Fruit fly (Drosophila melanogaster) whole organism, prepupa: ENCODE data around the gene Pvr.

Source experiments
- CG10631 ChIP-seq: fragments of 200-800 bp; sonication (Bioruptor generic); optimal IDR thresholded peaks from 2 replicates; lab custom pipeline; 2016; ENCODE audit warnings: missing biosample characterization, missing genetic modification characterization
- CG10669 ChIP-seq: fragments of 200-800 bp; sonication (Bioruptor generic); optimal IDR thresholded peaks from 3 replicates; lab custom pipeline; 2018; ENCODE audit warnings: missing biosample characterization, mild to moderate bottlenecking, missing genetic modification characterization, moderate library complexity
- CG11294 ChIP-seq: fragments of 200-800 bp; sonication (Bioruptor generic); IDR thresholded peaks from 2 replicates; pipeline ENCODE4 v1.3.6; 2022; ENCODE audit warnings: missing biosample characterization, missing genetic modification characterization
- CG11762 ChIP-seq: fragments of 200-800 bp; sonication (Bioruptor generic); optimal IDR thresholded peaks from 3 replicates; lab custom pipeline; 2016; ENCODE audit warnings: missing biosample characterization, missing genetic modification characterization; ENCODE audit not compliant: insufficient read depth
- CG11902 ChIP-seq: fragments of 200-800 bp; sonication (Bioruptor generic); optimal IDR thresholded peaks from 3 replicates; lab custom pipeline; 2016; ENCODE audit warnings: missing biosample characterization, missing genetic modification characterization
- CG15336 ChIP-seq: fragments of 200-800 bp; sonication (Bioruptor generic); IDR thresholded peaks from 2 replicates; pipeline ENCODE4 v1.3.6; 2022; ENCODE audit warnings: missing biosample characterization, missing genetic modification characterization
- CG1621 ChIP-seq: fragments of 200-800 bp; sonication (Bioruptor generic); optimal IDR thresholded peaks from 3 replicates; lab custom pipeline; 2018; ENCODE audit warnings: missing biosample characterization, mild to moderate bottlenecking, missing genetic modification characterization
- CG3032 ChIP-seq: fragments of 200-800 bp; optimal IDR thresholded peaks from 2 replicates; lab custom pipeline; 2019; ENCODE audit warnings: missing biosample characterization, mild to moderate bottlenecking, missing genetic modification characterization, moderate library complexity
- CG31627 ChIP-seq: fragments of 200-800 bp; sonication (Bioruptor generic); optimal IDR thresholded peaks from 3 replicates; lab custom pipeline; 2016; ENCODE audit warnings: missing biosample characterization, missing genetic modification characterization
- CG32006 ChIP-seq: fragments of 200-800 bp; sonication (Bioruptor generic); optimal IDR thresholded peaks from 3 replicates; lab custom pipeline; 2017; ENCODE audit warnings: missing biosample characterization, mild to moderate bottlenecking, missing genetic modification characterization
- CG34406 ChIP-seq: fragments of 200-800 bp; sonication (Bioruptor generic); optimal IDR thresholded peaks from 3 replicates; lab custom pipeline; 2016; ENCODE audit warnings: missing biosample characterization, missing genetic modification characterization
- CG3919 ChIP-seq: fragments of 200-800 bp; sonication (Bioruptor generic); optimal IDR thresholded peaks from 3 replicates; lab custom pipeline; 2016; ENCODE audit warnings: missing biosample characterization, missing genetic modification characterization
- CG4318 ChIP-seq: fragments of 200-800 bp; sonication (Bioruptor generic); optimal IDR thresholded peaks from 3 replicates; lab custom pipeline; 2017; ENCODE audit warnings: missing biosample characterization, mild to moderate bottlenecking, missing genetic modification characterization
- CG6163 ChIP-seq: fragments of 200-800 bp; sonication (Bioruptor generic); IDR thresholded peaks from 3 replicates; pipeline ENCODE4 v1.3.6; 2022; ENCODE audit warnings: missing biosample characterization, missing genetic modification characterization
- CG6276 ChIP-seq: fragments of 200-800 bp; sonication (Bioruptor generic); optimal IDR thresholded peaks from 2 replicates; lab custom pipeline; 2017; ENCODE audit warnings: missing biosample characterization, mild to moderate bottlenecking, missing genetic modification characterization
- CG6792 ChIP-seq: fragments of 200-800 bp; sonication (Bioruptor generic); optimal IDR thresholded peaks from 3 replicates; lab custom pipeline; 2016; ENCODE audit warnings: missing biosample characterization, missing genetic modification characterization
- CG6808 ChIP-seq: fragments of 200-800 bp; sonication (Bioruptor generic); optimal IDR thresholded peaks from 3 replicates; lab custom pipeline; 2017; ENCODE audit warnings: missing biosample characterization, missing genetic modification characterization, mild to moderate bottlenecking, moderate library complexity, missing genetic modification reagents
- CG6854 ChIP-seq: fragments of 200-800 bp; sonication (Bioruptor generic); optimal IDR thresholded peaks from 2 replicates; lab custom pipeline; 2017; ENCODE audit warnings: missing biosample characterization, mild to moderate bottlenecking, missing genetic modification characterization
- CG7368 ChIP-seq: fragments of 200-800 bp; sonication (Bioruptor generic); optimal IDR thresholded peaks from 3 replicates; lab custom pipeline; 2016; ENCODE audit warnings: missing biosample characterization, missing genetic modification characterization
- CG8119 ChIP-seq: fragments of 200-800 bp; sonication (Bioruptor generic); IDR thresholded peaks from 3 replicates; pipeline ENCODE4 v1.3.6; 2022; ENCODE audit warnings: missing biosample characterization, missing genetic modification characterization
- CG8632 ChIP-seq: fragments of 200-800 bp; sonication (Bioruptor generic); optimal IDR thresholded peaks from 3 replicates; lab custom pipeline; 2016; ENCODE audit warnings: missing biosample characterization, missing genetic modification characterization
- CG9139 ChIP-seq: fragments of 200-800 bp; sonication (Bioruptor generic); optimal IDR thresholded peaks from 3 replicates; lab custom pipeline; 2017; ENCODE audit warnings: missing biosample characterization, mild to moderate bottlenecking, missing genetic modification characterization
- Eip75B ChIP-seq: fragments of 200-800 bp; sonication (Bioruptor generic); optimal IDR thresholded peaks from 3 replicates; lab custom pipeline; 2016; ENCODE audit warnings: missing biosample characterization, missing genetic modification characterization
- Eip78C ChIP-seq: fragments of 200-800 bp; sonication (Bioruptor generic); peaks from one replicate; lab custom pipeline; 2016; ENCODE audit warnings: missing biosample characterization, missing genetic modification characterization
- Eip93F ChIP-seq: fragments of 200-800 bp; sonication (Bioruptor generic); optimal IDR thresholded peaks from 2 replicates; lab custom pipeline; 2016; ENCODE audit warnings: missing biosample characterization, mild to moderate bottlenecking, missing genetic modification characterization
- Ets21C ChIP-seq: fragments of 200-800 bp; sonication (Bioruptor generic); optimal IDR thresholded peaks from 3 replicates; lab custom pipeline; 2016; ENCODE audit warnings: missing biosample characterization, missing genetic modification characterization
- Ets96B ChIP-seq: fragments of 200-800 bp; optimal IDR thresholded peaks from 2 replicates; lab custom pipeline; 2019; ENCODE audit warnings: missing biosample characterization, mild to moderate bottlenecking, missing genetic modification characterization, moderate library complexity
- Gug ChIP-seq: fragments of 200-800 bp; sonication (Bioruptor generic); IDR thresholded peaks from 2 replicates; pipeline ENCODE4 v1.3.6; 2022; ENCODE audit warnings: missing biosample characterization, missing genetic modification characterization
- Hr38 ChIP-seq: sonication (Bioruptor generic); optimal IDR thresholded peaks from 2 replicates; lab custom pipeline; 2016; ENCODE audit warnings: missing biosample characterization, missing genetic modification characterization
- Hr39 ChIP-seq: fragments of 200-800 bp; sonication (Bioruptor generic); optimal IDR thresholded peaks from 2 replicates; lab custom pipeline; 2016; ENCODE audit warnings: missing biosample characterization, missing genetic modification characterization
- Hr4 ChIP-seq: fragments of 200-800 bp; sonication (Bioruptor generic); optimal IDR thresholded peaks from 3 replicates; lab custom pipeline; 2016; ENCODE audit warnings: missing biosample characterization, missing genetic modification characterization
- Lpt ChIP-seq: fragments of 200-800 bp; sonication (Bioruptor generic); optimal IDR thresholded peaks from 3 replicates; lab custom pipeline; 2016; ENCODE audit warnings: missing biosample characterization, missing genetic modification characterization
- Met ChIP-seq: fragments of 200-800 bp; sonication (Bioruptor generic); optimal IDR thresholded peaks from 3 replicates; lab custom pipeline; 2016; ENCODE audit warnings: missing biosample characterization, missing genetic modification characterization
- OdsH ChIP-seq: fragments of 200-800 bp; sonication (Bioruptor generic); optimal IDR thresholded peaks from 3 replicates; lab custom pipeline; 2016; ENCODE audit warnings: missing biosample characterization, missing genetic modification characterization
- Smox ChIP-seq: fragments of 200-800 bp; sonication (Bioruptor generic); optimal IDR thresholded peaks from 3 replicates; lab custom pipeline; 2016; ENCODE audit warnings: missing biosample characterization, missing genetic modification characterization
- Sox14 ChIP-seq: fragments of 200-800 bp; sonication (Bioruptor generic); optimal IDR thresholded peaks from 3 replicates; lab custom pipeline; 2016; ENCODE audit warnings: missing biosample characterization, missing genetic modification characterization
- achi ChIP-seq: fragments of 200-800 bp; sonication (Bioruptor generic); optimal IDR thresholded peaks from 3 replicates; lab custom pipeline; 2016; ENCODE audit warnings: missing biosample characterization, missing genetic modification characterization
- acj6 ChIP-seq: fragments of 200-800 bp; sonication (Bioruptor generic); optimal IDR thresholded peaks from 3 replicates; lab custom pipeline; 2016; ENCODE audit warnings: missing biosample characterization, missing genetic modification characterization
- cyc ChIP-seq: fragments of 200-800 bp; sonication (Bioruptor generic); optimal IDR thresholded peaks from 3 replicates; lab custom pipeline; 2016; ENCODE audit warnings: missing biosample characterization, missing genetic modification characterization
- dsx ChIP-seq: fragments of 200-800 bp; optimal IDR thresholded peaks from 3 replicates; lab custom pipeline; 2019; ENCODE audit warnings: missing biosample characterization, mild to moderate bottlenecking, missing genetic modification characterization, moderate library complexity; ENCODE audit not compliant: poor library complexity, severe bottlenecking
- eg ChIP-seq: fragments of 200-800 bp; sonication (Bioruptor generic); IDR thresholded peaks from 3 replicates; pipeline ENCODE4 v1.3.6; 2022; ENCODE audit warnings: missing biosample characterization, missing genetic modification characterization
- fd59A ChIP-seq: fragments of 200-800 bp; sonication (Bioruptor generic); optimal IDR thresholded peaks from 2 replicates; lab custom pipeline; 2017; ENCODE audit warnings: missing biosample characterization, mild to moderate bottlenecking, missing genetic modification characterization, missing genetic modification reagents
- fd85E ChIP-seq: fragments of 200-800 bp; sonication (Bioruptor generic); optimal IDR thresholded peaks from 3 replicates; lab custom pipeline; 2016; ENCODE audit warnings: missing biosample characterization, missing genetic modification characterization
- fkh ChIP-seq: fragments of 200-800 bp; sonication (Bioruptor generic); optimal IDR thresholded peaks from 3 replicates; lab custom pipeline; 2017; ENCODE audit warnings: missing biosample characterization, mild to moderate bottlenecking, missing genetic modification characterization, moderate library complexity
- pdm3 ChIP-seq: fragments of 200-800 bp; sonication (Bioruptor generic); optimal IDR thresholded peaks from 3 replicates; lab custom pipeline; 2016; ENCODE audit warnings: missing biosample characterization, missing genetic modification characterization
- salr ChIP-seq, 2 experiments: fragments of 200-800 bp; sonication (Bioruptor generic); optimal IDR thresholded peaks; 3 replicates each; lab custom pipeline; 2016 to 2018; ENCODE audit warnings: missing biosample characterization in 2 of 2, missing genetic modification characterization in 2 of 2, mild to moderate bottlenecking in 1 of 2
- spab ChIP-seq: fragments of 200-800 bp; sonication (Bioruptor generic); optimal IDR thresholded peaks from 2 replicates; lab custom pipeline; 2017; ENCODE audit warnings: missing biosample characterization, mild to moderate bottlenecking, missing genetic modification characterization, missing genetic modification reagents
- ss ChIP-seq, 2 experiments: fragments of 200-800 bp; sonication (Bioruptor generic); optimal IDR thresholded peaks; 2 replicates in 1 of 2; 3 replicates in 1 of 2; lab custom pipeline; 2017 to 2018; ENCODE audit warnings: mild to moderate bottlenecking in 2 of 2, missing biosample characterization in 2 of 2, missing genetic modification characterization in 2 of 2, moderate library complexity in 1 of 2
- svp ChIP-seq: fragments of 200-800 bp; sonication (Bioruptor generic); peaks from one replicate; lab custom pipeline; 2016; ENCODE audit warnings: missing biosample characterization, missing genetic modification characterization
- topi ChIP-seq: fragments of 200-800 bp; sonication (Bioruptor generic); optimal IDR thresholded peaks from 3 replicates; lab custom pipeline; 2016; ENCODE audit warnings: missing biosample characterization, missing genetic modification characterization
- vri ChIP-seq: fragments of 200-800 bp; sonication (Bioruptor generic); optimal IDR thresholded peaks from 3 replicates; lab custom pipeline; 2016; ENCODE audit warnings: missing biosample characterization, mild to moderate bottlenecking, missing genetic modification characterization

Pvr gene

dm6 chr2L:8279400-8280065, 39.9 kb upstream of the Pvr start:
- TF ChIP-seq CG6808 (GFP tag; lab: Kevin White, UChicago) (peak; percentile 88), Hr4 (GFP tag; lab: Kevin White, UChicago) (peak; percentile 57), CG8119 (GFP tag; lab: Robert Waterston, UW) (peak; percentile 83), CG3032 (peak; percentile 91), CG6163 (GFP tag; lab: Robert Waterston, UW) (peak; percentile 93), svp (GFP tag; lab: Kevin White, UChicago) (peak; percentile 98), fd85E (peak; percentile 54), cyc (GFP tag; lab: Kevin White, UChicago) (peak; percentile 95), salr (GFP tag; optimal IDR thresholded peaks at IDR 0.05; lab: Kevin White, UChicago) (peak; percentile 83 to 85), Ets21C (GFP tag; lab: Kevin White, UChicago) (peak; percentile 90), Eip93F (GFP tag; lab: Kevin White, UChicago) (peak; percentile 95), Met (peak; percentile 97), CG3919 (GFP tag; lab: Kevin White, UChicago) (peak; percentile 93), CG9139 (GFP tag; lab: Kevin White, UChicago) (peak; percentile 85), Lpt (GFP tag; lab: Kevin White, UChicago) (peak; percentile 75), CG4318 (peak; percentile 54), CG6854 (GFP tag; lab: Kevin White, UChicago) (peak; percentile 92), Eip78C (peak; percentile 97), Smox (GFP tag; lab: Kevin White, UChicago) (peak; percentile 96), Hr39 (GFP tag; lab: Kevin White, UChicago) (peak; percentile 95), CG11902 (GFP tag; lab: Kevin White, UChicago) (peak; percentile 78), Ets96B (tag; lab: Kevin White, UChicago) (peak; percentile 93), CG32006 (GFP tag; lab: Kevin White, UChicago) (peak; percentile 79), CG11762 (GFP tag; lab: Kevin White, UChicago) (peak; percentile 86), CG11294 (GFP tag; lab: Robert Waterston, UW) (no peak), CG6792 (GFP tag; lab: Kevin White, UChicago) (peak; percentile 91), CG10631 (peak; percentile 94), achi (GFP tag; lab: Kevin White, UChicago) (peak; percentile 90), CG31627 (GFP tag; lab: Kevin White, UChicago) (peak; percentile 95), Hr38 (no peak), fkh (no peak), CG1621 (peak; percentile 92), CG7368 (GFP tag; lab: Kevin White, UChicago) (peak; percentile 89), CG15336 (peak; percentile 77), pdm3 (GFP tag; lab: Kevin White, UChicago) (peak; percentile 89), Sox14 (GFP tag; lab: Kevin White, UChicago) (peak; percentile 94), OdsH (peak; percentile 90), Eip75B (GFP tag; lab: Kevin White, UChicago) (peak; percentile 93), CG8632 (peak; percentile 86), eg (peak; percentile 72), topi (peak; percentile 96), CG10669 (GFP tag; lab: Kevin White, UChicago) (peak; percentile 95), spab (GFP tag; lab: Kevin White, UChicago) (peak; percentile 89), fd59A (GFP tag; lab: Kevin White, UChicago) (peak; percentile 92), acj6 (GFP tag; lab: Kevin White, UChicago) (peak; percentile 93), CG34406 (GFP tag; lab: Kevin White, UChicago) (peak; percentile 86), ss (GFP tag; optimal IDR thresholded peaks at IDR 0.05; lab: Kevin White, UChicago) (peak; percentile 85 to 91), Gug (GFP tag; lab: Robert Waterston, UW) (peak; percentile 75), vri (GFP tag; lab: Kevin White, UChicago) (peak; percentile 97), CG6276 (GFP tag; lab: Kevin White, UChicago) (peak; percentile 71), dsx (peak; percentile 92)
